Worm (Caenorhabditis elegans) whole organism, L4 larva: ENCODE measurements around the gene arrd-16.
A peak's percentile ranks its signal among the peaks of the same experiment; 100 is the strongest.

Experiments
- F10B5.3 ChIP-seq: sonication (generic microtip); optimal IDR thresholded peaks from 2 replicates; lab custom pipeline; 2016; ENCODE audit warnings: mild to moderate bottlenecking, missing genetic modification characterization, missing compliant biosample characterization
- F37D6.2 ChIP-seq: sonication (generic microtip); optimal IDR thresholded peaks from 2 replicates; lab custom pipeline; 2016; ENCODE audit warnings: mild to moderate bottlenecking, missing genetic modification characterization, missing compliant biosample characterization
- Y5F2A.4 ChIP-seq: fragments of 200-800 bp; sonication (Bioruptor generic); optimal IDR thresholded peaks from 2 replicates; lab custom pipeline; 2018; ENCODE audit warnings: mild to moderate bottlenecking, missing genetic modification characterization, missing compliant biosample characterization
- Y75B8A.6 ChIP-seq: fragments of 200-800 bp; sonication (Bioruptor generic); IDR thresholded peaks from 2 replicates; pipeline ENCODE4 v1.3.6; 2022; ENCODE audit warnings: missing genetic modification reagents, missing genetic modification characterization, missing compliant biosample characterization
- aha-1 ChIP-seq: fragments of 150-350 bp; peaks from one replicate; lab custom pipeline; 2014; ENCODE audit warnings: missing biosample characterization, missing genetic modification characterization
- aly-2 ChIP-seq: sonication (generic microtip); optimal IDR thresholded peaks from 2 replicates; lab custom pipeline; 2018; ENCODE audit warnings: missing biosample characterization, missing genetic modification characterization
- ama-1 ChIP-seq: fragments of 150-350 bp; optimal IDR thresholded peaks from 2 replicates; lab custom pipeline; 2014; ENCODE audit warnings: inconsistent platforms, mixed read lengths
- arid-1 ChIP-seq: fragments of 200-800 bp; sonication (Bioruptor generic); conservative IDR thresholded peaks from 2 replicates; pipeline ENCODE4 v1.3.6; 2022; ENCODE audit warnings: missing genetic modification reagents, missing genetic modification characterization, missing compliant biosample characterization
- ceh-32 ChIP-seq: sonication (generic microtip); optimal IDR thresholded peaks from 2 replicates; lab custom pipeline; 2016; ENCODE audit warnings: mild to moderate bottlenecking, missing genetic modification characterization, missing compliant biosample characterization; ENCODE audit not compliant: poor library complexity
- ceh-44 ChIP-seq: fragments of 200-800 bp; sonication (Bioruptor generic); IDR thresholded peaks from 2 replicates; pipeline ENCODE4 v1.3.6; 2022; ENCODE audit warnings: missing genetic modification reagents, missing genetic modification characterization, missing compliant biosample characterization
- ces-1 ChIP-seq: fragments of 150-350 bp; sonication (generic microtip); optimal IDR thresholded peaks from 4 replicates; lab custom pipeline; 2014; ENCODE audit warnings: missing biosample characterization, missing genetic modification reagents, missing genetic modification characterization
- cey-2 ChIP-seq: sonication (generic microtip); optimal IDR thresholded peaks from 3 replicates; lab custom pipeline; 2017; ENCODE audit warnings: missing genetic modification characterization, mild to moderate bottlenecking, missing compliant biosample characterization, antibody characterized with exemption, borderline replicate concordance; ENCODE audit not compliant: insufficient read depth
- ctbp-1 ChIP-seq: fragments of 200-800 bp; sonication (Bioruptor generic); IDR thresholded peaks from 2 replicates; pipeline ENCODE4 v1.3.6; 2022; ENCODE audit warnings: missing genetic modification reagents, missing genetic modification characterization, missing compliant biosample characterization
- daf-16 ChIP-seq, 3 experiments: sonication (generic microtip); optimal IDR thresholded peaks; 2 replicates each; lab custom pipeline; 2016 to 2017; ENCODE audit warnings: missing genetic modification characterization in 3 of 3, missing genetic modification reagents in 3 of 3, mild to moderate bottlenecking in 2 of 3, missing compliant biosample characterization in 2 of 3, missing biosample characterization in 1 of 3, moderate library complexity in 1 of 3
- daf-19 ChIP-seq: fragments of 200-800 bp; sonication (Bioruptor generic); conservative IDR thresholded peaks from 2 replicates; pipeline ENCODE4 v1.3.6; 2022; ENCODE audit warnings: missing genetic modification characterization, missing compliant biosample characterization
- dmd-9 ChIP-seq: fragments of 200-800 bp; sonication (Bioruptor generic); IDR thresholded peaks from 2 replicates; pipeline ENCODE4 v1.3.6; 2022; ENCODE audit warnings: missing genetic modification reagents, missing genetic modification characterization, missing compliant biosample characterization
- dpl-1 ChIP-seq: fragments of 150-350 bp; optimal IDR thresholded peaks from 2 replicates; lab custom pipeline; 2014; ENCODE audit warnings: missing biosample characterization, missing genetic modification reagents, missing genetic modification characterization
- dve-1 ChIP-seq: sonication (generic microtip); optimal IDR thresholded peaks from 2 replicates; lab custom pipeline; 2017; ENCODE audit warnings: antibody characterized with exemption, mild to moderate bottlenecking, missing genetic modification characterization, missing compliant biosample characterization; ENCODE audit not compliant: insufficient read depth
- fkh-10 ChIP-seq: fragments of 150-350 bp; optimal IDR thresholded peaks from 2 replicates; lab custom pipeline; 2014; ENCODE audit warnings: missing biosample characterization, missing genetic modification reagents, missing genetic modification characterization
- fos-1 ChIP-seq: fragments of 150-350 bp; optimal IDR thresholded peaks from 2 replicates; lab custom pipeline; 2014; ENCODE audit warnings: missing biosample characterization, missing genetic modification characterization
- gei-8 ChIP-seq: fragments of 200-800 bp; sonication (Bioruptor generic); optimal IDR thresholded peaks from 2 replicates; lab custom pipeline; 2018; ENCODE audit warnings: mild to moderate bottlenecking, missing genetic modification characterization, missing compliant biosample characterization
- hif-1 ChIP-seq, 2 experiments: sonication (generic microtip); optimal IDR thresholded peaks; 2 replicates each; lab custom pipeline; 2016 to 2017; ENCODE audit warnings: missing compliant biosample characterization in 2 of 2, missing genetic modification characterization in 2 of 2, missing genetic modification reagents in 2 of 2, missing genotype in 2 of 2, mild to moderate bottlenecking in 1 of 2
- hlh-11 ChIP-seq: fragments of 200-800 bp; sonication (Bioruptor generic); optimal IDR thresholded peaks from 2 replicates; lab custom pipeline; 2018; ENCODE audit warnings: mild to moderate bottlenecking, missing genetic modification characterization, missing compliant biosample characterization
- hlh-30 ChIP-seq: sonication (generic microtip); optimal IDR thresholded peaks from 2 replicates; lab custom pipeline; 2017; ENCODE audit warnings: antibody characterized with exemption, mild to moderate bottlenecking, missing genetic modification characterization, missing compliant biosample characterization; ENCODE audit not compliant: insufficient read depth
- hmg-1.1 ChIP-seq: fragments of 200-800 bp; sonication (Bioruptor generic); IDR thresholded peaks from 2 replicates; pipeline ENCODE4 v1.3.6; 2022; ENCODE audit warnings: missing genetic modification reagents, missing genetic modification characterization, missing compliant biosample characterization
- jun-1 ChIP-seq: fragments of 150-350 bp; optimal IDR thresholded peaks from 2 replicates; lab custom pipeline; 2014; ENCODE audit warnings: missing biosample characterization, missing genetic modification reagents, missing genetic modification characterization
- lin-15B ChIP-seq: fragments of 150-350 bp; sonication (generic microtip); optimal IDR thresholded peaks from 3 replicates; lab custom pipeline; 2014; ENCODE audit warnings: missing biosample characterization, missing genetic modification characterization
- lin-38 ChIP-seq: fragments of 200-800 bp; sonication (Bioruptor generic); IDR thresholded peaks from 2 replicates; pipeline ENCODE4 v1.3.6; 2022; ENCODE audit warnings: missing genetic modification reagents, missing genetic modification characterization, missing compliant biosample characterization
- madf-5 ChIP-seq, 2 experiments: fragments of 200-800 bp; sonication (Bioruptor generic); IDR thresholded peaks; 2 replicates each; pipeline ENCODE4 v1.3.6; 2022; ENCODE audit warnings: missing compliant biosample characterization in 2 of 2, missing genetic modification characterization in 2 of 2
- mdl-1 ChIP-seq, 2 experiments: fragments of 150-350 bp in 1 of 2; sonication (generic microtip) in 1 of 2; optimal IDR thresholded peaks; 2 replicates each; lab custom pipeline; 2014 to 2017; ENCODE audit warnings: missing biosample characterization in 2 of 2, missing genetic modification characterization in 2 of 2
- mep-1 ChIP-seq: fragments of 150-350 bp; sonication (generic microtip); optimal IDR thresholded peaks from 3 replicates; lab custom pipeline; 2014; ENCODE audit warnings: missing biosample characterization, missing genetic modification characterization
- mes-2 ChIP-seq: sonication (generic microtip); optimal IDR thresholded peaks from 2 replicates; lab custom pipeline; 2016; ENCODE audit warnings: missing genotype, mild to moderate bottlenecking, missing genetic modification characterization, missing compliant biosample characterization; ENCODE audit not compliant: poor library complexity, severe bottlenecking
- mxl-3 ChIP-seq: fragments of 200-800 bp; sonication (Bioruptor generic); optimal IDR thresholded peaks from 2 replicates; lab custom pipeline; 2018; ENCODE audit warnings: mild to moderate bottlenecking, missing genetic modification characterization, missing compliant biosample characterization
- nhr-11 ChIP-seq: fragments of 150-350 bp; optimal IDR thresholded peaks from 2 replicates; lab custom pipeline; 2014; ENCODE audit warnings: missing biosample characterization, missing genetic modification characterization
- nhr-28 ChIP-seq: fragments of 150-350 bp; optimal IDR thresholded peaks from 2 replicates; lab custom pipeline; 2014; ENCODE audit warnings: missing biosample characterization, missing genetic modification characterization
- nhr-41 ChIP-seq: fragments of 200-800 bp; sonication (Bioruptor generic); IDR thresholded peaks from 2 replicates; pipeline ENCODE4 v1.3.6; 2022; ENCODE audit warnings: missing genetic modification reagents, missing genetic modification characterization, missing compliant biosample characterization
- pha-4 ChIP-seq, 2 experiments: fragments of 150-350 bp in 1 of 2; fragments of 200-800 bp in 1 of 2; sonication (Bioruptor generic) in 1 of 2; IDR thresholded peaks in 1 of 2; optimal IDR thresholded peaks in 1 of 2; 2 replicates each; pipeline versions ENCODE4 v1.3.6 to Lab custom; 2014 to 2022; ENCODE audit warnings: missing genetic modification characterization in 2 of 2, missing genetic modification reagents in 2 of 2, missing biosample characterization in 1 of 2, missing compliant biosample characterization in 1 of 2
- pqm-1 ChIP-seq: sonication (generic microtip); optimal IDR thresholded peaks from 2 replicates; lab custom pipeline; 2017; ENCODE audit warnings: missing biosample characterization, missing genetic modification characterization
- rbr-2 ChIP-seq: sonication (generic microtip); optimal IDR thresholded peaks from 2 replicates; lab custom pipeline; 2016; ENCODE audit warnings: missing genotype, missing genetic modification characterization, missing compliant biosample characterization
- set-16 ChIP-seq: fragments of 200-800 bp; sonication (Bioruptor generic); IDR thresholded peaks from 2 replicates; pipeline ENCODE4 v1.3.6; 2022; ENCODE audit warnings: missing genetic modification reagents, missing genetic modification characterization, missing compliant biosample characterization
- skn-1 ChIP-seq: fragments of 150-350 bp; optimal IDR thresholded peaks from 2 replicates; lab custom pipeline; 2014; ENCODE audit warnings: missing biosample characterization, missing genetic modification characterization
- spr-1 ChIP-seq: sonication (generic microtip); optimal IDR thresholded peaks from 2 replicates; lab custom pipeline; 2016; ENCODE audit warnings: mild to moderate bottlenecking, missing genetic modification characterization, missing compliant biosample characterization
- spr-3 ChIP-seq: fragments of 200-800 bp; sonication (Bioruptor generic); optimal IDR thresholded peaks from 2 replicates; lab custom pipeline; 2018; ENCODE audit warnings: mild to moderate bottlenecking, missing genetic modification characterization, missing compliant biosample characterization
- unc-130 ChIP-seq: sonication (generic microtip); optimal IDR thresholded peaks from 2 replicates; lab custom pipeline; 2016; ENCODE audit warnings: missing genetic modification reagents, missing genetic modification characterization, missing compliant biosample characterization
- unc-39 ChIP-seq: sonication (generic microtip); optimal IDR thresholded peaks from 2 replicates; lab custom pipeline; 2017; ENCODE audit warnings: missing biosample characterization, missing genetic modification characterization
- zip-11 ChIP-seq: fragments of 200-800 bp; sonication (Bioruptor generic); IDR thresholded peaks from 2 replicates; pipeline ENCODE4 v1.3.6; 2022; ENCODE audit warnings: missing genetic modification characterization, missing compliant biosample characterization
- zip-2 ChIP-seq: fragments of 150-350 bp; optimal IDR thresholded peaks from 2 replicates; lab custom pipeline; 2014; ENCODE audit warnings: missing biosample characterization, missing genetic modification characterization
- ztf-7 ChIP-seq: fragments of 150-350 bp; optimal IDR thresholded peaks from 2 replicates; lab custom pipeline; 2014; ENCODE audit warnings: missing biosample characterization, missing genetic modification characterization

arrd-16 gene

ce11 chrIII:12456801-12457647 is 27.5 kb upstream of the arrd-16 start, which contains the start of the genes scav-3 and Y49E10.21:
Gene scav-3, minus strand, starts transcription at chrIII:12456850.
Gene Y49E10.21, plus strand, starts transcription at chrIII:12457597.
- TF ChIP-seq gei-8 (GFP tag; lab: Kevin White, UChicago) (no peak), ceh-32 (no peak), hlh-30 (tag; lab: Kevin White, UChicago) (peak; percentile 93), unc-39 (tag; lab: Kevin White, UChicago) (no peak), pha-4 (GFP tag; IDR thresholded peaks at IDR 0.05; lab: Robert Waterston, UW) (no peak), pha-4 (tag; optimal IDR thresholded peaks at IDR 0.05; lab: Kevin White, UChicago) (no peak), spr-3 (GFP tag; lab: Kevin White, UChicago) (no peak), mep-1 (tag; lab: Kevin White, UChicago) (peak; percentile 57), ceh-44 (GFP tag; lab: Robert Waterston, UW) (no peak), ztf-7 (tag; lab: Kevin White, UChicago) (peak; percentile 8), aha-1 (tag; lab: Kevin White, UChicago) (peak; percentile 24), ces-1 (GFP tag; lab: Kevin White, UChicago) (no peak), pqm-1 (tag; lab: Kevin White, UChicago) (peak; percentile 40), Y75B8A.6 (GFP tag; lab: Robert Waterston, UW) (no peak), daf-19 (GFP tag; lab: Robert Waterston, UW) (no peak), skn-1 (tag; lab: Kevin White, UChicago) (no peak), fkh-10 (GFP tag; lab: Kevin White, UChicago) (no peak), aly-2 (tag; lab: Kevin White, UChicago) (no peak), ama-1 (lab: Kevin White, UChicago) (no peak), nhr-41 (GFP tag; lab: Robert Waterston, UW) (no peak), ctbp-1 (GFP tag; lab: Robert Waterston, UW) (no peak), arid-1 (GFP tag; lab: Robert Waterston, UW) (no peak), jun-1 (no peak), daf-16 (GFP tag; optimal IDR thresholded peaks at IDR 0.05; lab: Kevin White, UChicago) (no peak), daf-16 (tag; optimal IDR thresholded peaks at IDR 0.05; lab: Kevin White, UChicago) (peak; percentile 91), Y5F2A.4 (GFP tag; lab: Kevin White, UChicago) (no peak), hif-1 (tag; optimal IDR thresholded peaks at IDR 0.05; lab: Kevin White, UChicago) (peak in 1 of 2 experiments; percentile 27), cey-2 (tag; lab: Kevin White, UChicago) (no peak), lin-15B (tag; lab: Kevin White, UChicago) (no peak), dve-1 (tag; lab: Kevin White, UChicago) (peak; percentile 81), mes-2 (tag; lab: Kevin White, UChicago) (peak; percentile 58), mxl-3 (peak; percentile 18), rbr-2 (tag; lab: Kevin White, UChicago) (no peak), zip-11 (no peak), lin-38 (GFP tag; lab: Robert Waterston, UW) (peak; percentile 9), madf-5 (GFP tag; IDR thresholded peaks at IDR 0.05; lab: Robert Waterston, UW) (0 out of 4 replicates have a peak, but pooled peaks of 1 of the 2 experiments have one; percentile 2), spr-1 (no peak), nhr-11 (tag; lab: Kevin White, UChicago) (peak; percentile 77), nhr-28 (tag; lab: Kevin White, UChicago) (peak; percentile 69), set-16 (no peak), mdl-1 (tag; optimal IDR thresholded peaks at IDR 0.05; lab: Kevin White, UChicago) (peak in 1 of 2 experiments; percentile 33), F10B5.3 (no peak), dmd-9 (GFP tag; lab: Robert Waterston, UW) (no peak), fos-1 (tag; lab: Kevin White, UChicago) (no peak), dpl-1 (peak; percentile 38), unc-130 (GFP tag; lab: Kevin White, UChicago) (peak; percentile 26), zip-2 (tag; lab: Kevin White, UChicago) (no peak), hlh-11 (tag; lab: Kevin White, UChicago) (no peak), hmg-1.1 (GFP tag; lab: Robert Waterston, UW) (no peak), F37D6.2 (tag; lab: Kevin White, UChicago) (no peak)
